Worm (Caenorhabditis elegans) whole organism, dauer: Measurements from ENCODE around the gene Y22D7AL.15.

Experiments
- unc-62 ChIP-seq: sonication (generic microtip); optimal IDR thresholded peaks from 2 replicates; lab custom pipeline; 2017; ENCODE audit warnings: missing biosample characterization, missing genetic modification reagents, missing genetic modification characterization

The Y22D7AL.15 gene

DNA sequence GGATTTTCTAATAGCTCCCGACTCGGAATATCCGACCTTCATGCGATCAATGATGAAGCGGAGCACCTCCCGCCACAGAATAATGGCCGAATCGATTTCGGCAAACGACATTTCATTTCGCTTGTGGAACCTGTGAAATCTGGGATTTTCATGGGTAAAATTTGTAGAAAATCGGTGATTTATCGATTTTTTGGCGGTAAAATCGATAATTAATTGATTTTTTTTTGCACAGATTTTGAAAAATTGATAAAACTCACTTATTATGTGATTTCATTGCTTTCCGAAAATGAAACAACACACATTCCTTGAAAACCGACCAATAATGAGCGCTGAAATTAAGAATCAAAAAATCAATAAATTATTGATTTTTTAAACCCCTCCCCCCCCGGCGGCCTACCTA is 7.2 kb upstream of the Y22D7AL.15 start:
- TF ChIP-seq unc-62 (GFP tag; lab: Kevin White, UChicago), result no peak

DNA sequence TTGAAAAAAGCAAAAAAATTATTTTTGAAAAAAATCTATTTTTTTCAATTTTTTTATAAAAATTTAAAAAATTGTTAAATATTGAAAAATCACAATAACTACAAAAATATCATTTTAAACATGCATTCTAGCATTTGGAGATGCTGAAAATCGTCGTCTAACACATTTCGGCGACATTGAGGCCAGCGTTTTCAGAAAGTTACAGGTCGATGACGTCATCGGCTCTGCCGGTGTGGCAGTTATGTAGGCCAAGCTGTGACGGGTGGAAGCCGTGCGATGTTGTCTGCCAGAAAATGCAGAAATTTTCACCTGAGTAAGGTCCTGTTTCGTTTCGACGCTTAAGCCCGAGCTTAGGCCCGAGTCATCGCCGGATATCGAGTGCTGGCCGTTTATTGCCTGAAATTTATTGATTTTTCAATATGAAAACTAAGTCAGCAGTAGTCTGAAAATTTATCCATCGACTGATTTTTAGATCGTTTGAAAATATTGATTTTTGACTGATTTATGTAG is 6.2 kb upstream of the Y22D7AL.15 start, which contains the start of gene Y22D7AR.3:
Gene Y22D7AR.3, minus strand, starts transcription at position 51 of the 510 bp plus-strand sequence.
- TF ChIP-seq unc-62 (GFP tag; lab: Kevin White, UChicago), result no peak

DNA sequence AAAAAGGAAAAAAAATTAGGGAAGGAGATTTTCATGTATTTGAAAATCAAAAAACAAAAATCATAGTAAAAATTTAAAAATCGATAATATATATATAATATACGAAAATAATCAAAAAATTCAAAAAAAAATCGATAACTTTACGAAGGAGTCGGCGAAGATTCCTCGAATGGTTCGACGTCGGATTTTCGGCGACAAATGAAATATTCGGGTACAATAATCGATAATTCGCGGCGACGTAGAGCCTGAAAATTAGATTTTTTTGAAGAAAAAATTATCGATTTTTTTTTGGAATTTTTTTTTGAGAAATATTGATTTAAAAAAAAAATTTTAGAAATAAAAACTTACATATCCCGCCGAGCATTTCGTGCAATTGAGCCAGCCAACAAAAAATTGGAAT is 5.7 kb upstream of the Y22D7AL.15 start:
- TF ChIP-seq unc-62 (GFP tag; lab: Kevin White, UChicago), result no peak

DNA sequence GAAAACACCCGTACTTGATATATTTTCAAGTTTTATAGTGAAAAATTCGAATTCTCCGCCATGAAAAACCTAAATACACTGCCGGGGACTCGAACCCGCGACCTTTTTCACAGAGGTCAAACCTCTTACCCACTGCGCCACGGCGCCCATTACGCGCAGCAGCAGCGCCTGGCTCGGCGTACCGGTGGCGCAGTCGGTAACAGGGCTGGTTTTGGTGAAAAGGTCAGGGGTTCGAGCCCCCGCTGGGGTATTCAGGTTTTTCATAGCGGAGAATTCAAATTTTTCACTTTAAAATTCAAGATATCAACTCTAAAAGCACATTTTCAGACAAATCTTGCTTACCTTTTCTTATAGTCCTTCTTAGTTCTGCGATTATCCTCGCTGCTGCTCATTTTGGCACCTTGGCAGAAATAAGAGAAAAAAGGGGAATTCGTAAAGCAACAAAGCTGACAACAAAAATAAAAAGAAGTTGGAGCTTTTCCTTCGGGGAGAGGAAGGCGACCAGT is 5.2 kb upstream of the Y22D7AL.15 start, which contains the start of gene Y22D7AL.16:
Gene Y22D7AL.16, minus strand, starts transcription at position 456 of the 506 bp plus-strand sequence.
- TF ChIP-seq unc-62 (GFP tag; lab: Kevin White, UChicago), result no peak

DNA sequence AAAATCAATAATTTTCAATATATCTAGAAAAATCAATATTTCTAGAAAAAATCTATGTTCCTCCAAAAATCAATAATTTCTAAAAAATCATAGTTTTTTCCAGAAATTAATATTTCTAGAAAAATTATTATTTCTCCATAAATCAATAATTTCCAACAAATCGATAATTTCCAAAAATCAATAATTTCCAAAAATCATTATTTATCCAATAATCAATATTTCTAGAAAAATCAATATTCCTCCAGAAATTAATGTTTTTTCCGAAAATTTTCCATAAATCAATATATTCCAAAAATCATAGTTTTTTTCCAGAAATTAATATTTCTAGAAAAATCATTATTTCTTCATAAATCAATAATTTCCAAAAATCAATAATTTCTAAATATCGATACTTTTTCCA is 3.4 kb upstream of the Y22D7AL.15 start:
- no peak for TF ChIP-seq unc-62 (GFP tag; lab: Kevin White, UChicago)

DNA sequence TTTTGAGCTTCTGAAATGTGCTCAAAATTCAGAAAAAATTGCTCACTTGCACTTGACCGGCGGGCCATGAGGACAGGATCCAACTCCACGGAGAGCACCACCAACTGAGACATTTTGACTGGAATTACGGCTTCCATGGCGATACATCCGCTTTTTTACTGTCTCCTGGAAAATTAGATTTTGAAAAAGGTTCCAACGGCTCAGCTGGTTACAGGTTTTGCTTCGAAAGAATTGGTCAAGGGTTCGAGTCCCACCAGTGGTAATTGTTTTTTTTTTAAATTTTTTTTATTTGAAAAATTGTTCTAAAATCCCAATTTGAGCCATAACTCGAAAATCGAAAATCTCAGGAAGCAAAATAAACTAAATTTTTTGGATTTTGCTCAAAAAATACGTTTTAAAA is 2.7 kb upstream of the Y22D7AL.15 start:
- no peak for TF ChIP-seq unc-62 (GFP tag; lab: Kevin White, UChicago)

DNA sequence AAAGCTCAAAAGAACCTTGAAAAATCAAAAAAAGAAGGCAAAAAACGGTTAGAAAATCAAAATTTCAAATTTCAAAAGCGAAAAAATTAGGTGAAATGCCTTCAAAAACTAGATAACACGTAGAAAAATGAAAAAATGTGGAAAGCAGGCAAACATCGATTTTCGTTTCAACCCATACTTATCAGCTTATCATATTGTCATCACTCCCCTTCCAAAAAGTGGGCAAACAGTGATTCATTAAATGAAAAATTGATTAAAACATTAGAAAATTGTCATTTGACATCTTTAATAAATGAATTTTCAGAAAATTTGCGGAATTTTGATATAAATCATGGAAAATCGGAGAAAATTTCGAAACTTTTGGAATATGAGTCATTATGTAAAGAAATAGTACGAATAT is 1.4 kb upstream of the Y22D7AL.15 start:
- TF ChIP-seq unc-62 (GFP tag; lab: Kevin White, UChicago), result no peak

DNA sequence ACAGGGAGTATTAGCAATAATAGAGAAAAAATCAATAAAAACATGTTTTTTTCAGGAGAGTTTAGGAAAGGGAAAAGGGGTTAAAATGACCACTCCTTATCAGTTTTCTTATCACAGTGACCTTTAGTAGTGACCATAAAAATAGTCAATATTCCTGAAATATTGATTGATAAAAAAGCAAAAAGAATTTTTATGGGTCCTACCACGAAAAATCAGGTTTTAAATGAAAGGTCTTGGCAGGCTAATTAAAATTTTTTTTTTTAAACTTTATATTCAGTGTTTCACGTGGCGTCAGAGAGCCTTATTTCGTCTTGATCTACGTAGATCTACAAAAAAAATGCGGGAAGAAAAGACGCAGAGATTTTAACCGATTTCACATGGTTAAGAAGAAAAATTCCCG is 2.3 kb downstream of the Y22D7AL.15 start, which contains the start of gene cht-4:
Gene cht-4, minus strand, starts transcription at position 101 of the 400 bp plus-strand sequence.
- TF ChIP-seq unc-62 (GFP tag; lab: Kevin White, UChicago), result no peak

DNA sequence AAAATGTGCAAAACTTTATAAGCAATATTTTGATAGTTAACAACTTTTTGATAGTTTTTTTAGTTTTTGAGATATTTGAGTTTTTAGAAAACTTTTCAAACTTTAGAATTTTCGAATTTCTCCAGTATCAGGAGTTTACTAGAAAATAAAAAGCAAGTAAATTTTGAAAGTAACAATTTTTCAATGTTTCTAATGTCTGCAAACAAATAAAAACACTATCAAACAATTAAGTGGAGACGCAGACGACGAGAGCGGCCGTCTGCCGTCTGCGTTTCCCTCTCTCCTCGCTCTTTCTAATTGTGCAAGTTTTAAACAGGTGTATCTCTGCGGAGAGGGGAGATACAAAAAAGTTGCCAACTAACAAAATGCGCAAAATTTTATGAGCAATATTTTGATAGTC is 6.7 kb downstream of the Y22D7AL.15 start:
- TF ChIP-seq unc-62 (GFP tag; lab: Kevin White, UChicago), result no peak

DNA sequence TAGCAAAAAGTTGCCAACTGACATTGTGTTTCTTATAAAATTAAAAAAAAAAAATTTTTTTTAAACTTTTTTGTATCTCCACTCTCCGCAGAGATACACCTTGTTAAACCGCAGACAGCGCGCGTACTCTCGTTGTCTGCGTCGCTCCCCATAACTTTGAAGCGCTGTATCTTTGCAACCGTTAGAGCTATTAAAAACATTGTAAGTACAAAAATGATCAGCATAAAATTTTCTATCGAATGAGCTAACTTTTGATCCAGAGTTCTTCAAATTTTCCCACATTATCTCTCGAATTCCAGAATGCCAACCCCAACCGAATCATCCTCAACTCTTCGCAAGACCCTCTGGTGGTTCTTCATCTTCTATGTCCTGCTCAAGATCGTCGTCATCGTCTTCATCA is 7.5 kb downstream of the Y22D7AL.15 start, which contains the start of gene Y22D7AL.1:
Gene Y22D7AL.1, plus strand, starts transcription at position 301 of the 400 bp plus-strand sequence.
- TF ChIP-seq unc-62 (GFP tag; lab: Kevin White, UChicago), result no peak

DNA sequence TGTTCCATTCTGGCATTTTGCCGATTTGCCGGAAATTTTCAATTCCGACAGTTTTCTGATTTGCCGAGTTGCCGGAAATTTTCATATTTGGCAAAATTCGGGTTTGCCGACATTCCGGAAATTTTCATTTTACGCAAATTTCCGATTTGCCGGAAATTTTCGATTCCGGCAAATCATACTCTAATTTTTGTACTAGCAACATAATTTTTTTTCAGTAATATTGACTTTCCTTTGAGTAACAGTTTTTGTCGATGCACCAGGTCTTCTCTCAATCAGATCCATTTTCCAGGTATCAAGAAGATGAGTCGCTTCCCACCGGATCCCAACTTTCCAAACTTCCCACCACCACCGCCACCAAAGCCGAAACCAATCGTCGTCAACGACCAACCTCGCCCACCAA is 18.5 kb downstream of the Y22D7AL.15 start, which contains the start of gene Y22D7AL.3:
Gene Y22D7AL.3, plus strand, starts transcription at position 301 of the 400 bp plus-strand sequence.
- TF ChIP-seq unc-62 (GFP tag; lab: Kevin White, UChicago), result no peak

DNA sequence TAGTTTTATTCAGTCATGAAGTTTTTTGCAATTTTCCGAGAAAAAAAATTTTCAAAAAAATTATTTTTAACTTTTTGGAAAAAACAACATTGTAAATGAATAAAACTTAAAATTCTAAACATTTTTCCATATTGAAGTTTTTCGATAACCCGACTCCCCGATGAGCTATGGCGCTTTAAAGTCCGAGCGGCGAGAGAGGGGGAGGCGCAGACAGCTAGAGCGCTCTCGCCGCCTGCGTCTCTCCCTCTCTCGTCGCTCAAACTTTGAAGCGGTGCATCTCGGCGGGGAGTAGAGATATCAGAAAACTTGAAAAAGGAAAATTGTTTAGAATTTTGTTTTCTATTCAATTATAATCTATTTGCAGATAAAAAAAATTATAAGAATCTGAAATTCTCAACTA is 21.3 kb downstream of the Y22D7AL.15 start:
- no peak for TF ChIP-seq unc-62 (GFP tag; lab: Kevin White, UChicago)

DNA sequence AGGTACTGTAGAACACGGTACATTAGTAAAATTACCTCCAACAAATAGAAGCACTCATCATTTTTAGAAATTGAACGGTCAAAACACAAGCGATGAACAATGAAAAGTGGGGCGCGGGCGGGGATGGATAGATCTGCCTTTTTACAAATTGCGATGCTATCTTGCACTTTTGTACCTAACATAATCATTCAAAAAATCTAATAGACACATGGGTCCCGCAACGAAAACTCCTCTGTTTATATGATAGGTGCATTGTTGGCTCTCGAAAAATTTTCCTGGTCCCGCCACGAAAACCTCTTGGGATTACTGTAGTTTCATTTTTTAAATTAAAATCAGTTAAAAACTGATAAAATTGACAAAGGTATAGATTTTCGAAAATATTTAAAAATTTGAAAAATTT is 25.4 kb downstream of the Y22D7AL.15 start, which contains the start of gene Y22D7AL.11:
Gene Y22D7AL.11, minus strand, starts transcription at position 101 of the 400 bp plus-strand sequence.
- no peak for TF ChIP-seq unc-62 (GFP tag; lab: Kevin White, UChicago)

DNA sequence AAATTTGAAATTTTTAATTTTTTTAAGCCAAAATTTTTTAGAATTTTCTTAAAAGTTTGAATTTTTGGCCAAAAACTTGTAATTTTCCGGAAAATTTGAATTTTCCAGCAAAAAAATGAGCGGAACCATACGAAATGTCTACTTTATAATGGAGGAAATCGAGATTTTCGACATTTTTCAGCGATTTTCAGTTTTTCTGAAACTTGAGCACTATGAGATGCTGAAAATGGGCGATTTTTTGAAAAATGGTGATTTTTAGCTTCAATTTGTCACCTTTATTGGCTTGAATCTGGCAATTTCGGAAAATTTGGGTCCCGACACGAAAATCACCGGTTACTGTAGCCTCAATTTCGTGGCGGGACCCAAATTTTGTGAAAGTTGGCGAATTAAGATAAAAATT is 33.1 kb downstream of the Y22D7AL.15 start, which contains the start of gene Y22D7AL.4:
Gene Y22D7AL.4, plus strand, starts transcription at position 109 of the 400 bp plus-strand sequence.
- no peak for TF ChIP-seq unc-62 (GFP tag; lab: Kevin White, UChicago)

DNA sequence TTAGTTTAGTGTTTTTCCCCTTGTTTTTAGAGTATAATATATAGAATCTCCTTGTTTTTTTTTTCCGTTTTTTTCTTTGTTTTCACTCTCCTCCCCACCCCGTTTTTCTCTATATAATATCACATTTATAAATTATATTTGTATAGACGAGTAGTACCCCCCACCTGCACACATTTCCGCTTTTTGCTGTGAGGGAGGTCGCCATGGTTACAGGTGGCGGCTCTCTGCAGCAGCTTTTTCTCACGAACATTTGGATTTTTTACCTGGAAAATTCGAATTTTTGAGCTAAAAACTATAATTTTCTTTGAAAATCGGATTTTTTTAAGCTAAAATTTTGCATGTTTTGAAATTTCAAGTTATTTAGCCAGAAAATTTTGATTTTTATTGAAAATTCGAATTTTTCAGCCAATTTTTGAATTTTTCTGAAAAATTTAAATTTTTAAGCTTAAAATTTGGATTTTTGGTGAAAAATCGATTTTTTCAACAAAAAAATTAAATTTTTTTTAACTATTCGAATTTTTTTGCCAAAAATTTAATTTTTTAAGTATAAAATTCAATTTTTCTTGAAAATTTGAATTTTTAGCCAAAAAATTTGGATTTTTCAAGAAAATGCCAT is 33.9 kb downstream of the Y22D7AL.15 start:
- TF ChIP-seq unc-62 (GFP tag; lab: Kevin White, UChicago), result no peak

DNA sequence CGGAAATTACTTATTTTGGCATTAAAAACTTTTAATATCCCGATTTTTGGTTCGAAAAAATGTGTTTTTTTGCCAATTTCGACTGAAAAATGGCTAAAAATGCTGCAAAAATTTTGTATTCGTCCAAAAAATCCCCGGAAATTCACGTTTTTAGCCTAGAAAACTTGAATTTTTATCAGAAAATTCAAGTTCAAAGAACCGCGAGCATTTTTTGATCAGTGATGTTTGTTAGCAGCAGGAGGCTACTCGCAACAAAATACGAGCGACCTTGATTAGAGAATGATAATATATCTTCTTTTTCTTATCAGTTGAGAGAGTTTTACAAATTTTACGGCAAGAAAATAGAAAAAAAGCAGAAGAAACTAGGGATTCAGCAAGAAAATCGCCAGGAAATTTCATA is 37.3 kb downstream of the Y22D7AL.15 start:
- TF ChIP-seq unc-62 (GFP tag; lab: Kevin White, UChicago), result no peak
